Worm (Caenorhabditis elegans) whole organism, mixed stage, embryonic: Measurements from ENCODE around the gene sru-31.
A peak's percentile ranks its signal among the peaks of the same experiment; 100 is the strongest.

Source experiments
- M03D4.4 ChIP-seq: sonication (generic microtip); optimal IDR thresholded peaks from 2 replicates; lab custom pipeline; 2017; ENCODE audit warnings: mild to moderate bottlenecking, missing genetic modification characterization, missing compliant biosample characterization
- bed-3 ChIP-seq: fragments of 200-800 bp; sonication (Bioruptor generic); optimal IDR thresholded peaks from 3 replicates; lab custom pipeline; 2018; ENCODE audit warnings: mild to moderate bottlenecking, missing genetic modification characterization, moderate library complexity, missing compliant biosample characterization
- ceh-39 ChIP-seq: fragments of 150-350 bp; optimal IDR thresholded peaks from 2 replicates; lab custom pipeline; 2014; ENCODE audit warnings: missing biosample characterization, missing genetic modification characterization
- ceh-43 ChIP-seq: fragments of 200-800 bp; sonication (Bioruptor generic); optimal IDR thresholded peaks from 2 replicates; lab custom pipeline; 2018; ENCODE audit warnings: mild to moderate bottlenecking, missing genetic modification characterization, moderate library complexity, missing compliant biosample characterization
- ces-1 ChIP-seq: fragments of 150-350 bp; optimal IDR thresholded peaks from 2 replicates; lab custom pipeline; 2014; ENCODE audit warnings: missing biosample characterization, missing genetic modification reagents, missing genetic modification characterization
- cnd-1 ChIP-seq: fragments of 200-800 bp; sonication (Bioruptor generic); optimal IDR thresholded peaks from 2 replicates; lab custom pipeline; 2018; ENCODE audit warnings: mild to moderate bottlenecking, missing genetic modification characterization, missing compliant biosample characterization
- drap-1 ChIP-seq: fragments of 200-800 bp; sonication (Bioruptor generic); optimal IDR thresholded peaks from 3 replicates; lab custom pipeline; 2018; ENCODE audit warnings: mild to moderate bottlenecking, missing genetic modification characterization, missing compliant biosample characterization
- elt-3 ChIP-seq: fragments of 150-350 bp; optimal IDR thresholded peaks from 2 replicates; lab custom pipeline; 2014; ENCODE audit warnings: missing biosample characterization, missing genetic modification characterization
- flh-1 ChIP-seq: fragments of 200-800 bp; sonication (Bioruptor generic); optimal IDR thresholded peaks from 2 replicates; lab custom pipeline; 2018; ENCODE audit warnings: mild to moderate bottlenecking, missing genetic modification characterization, moderate library complexity, missing compliant biosample characterization
- ham-2 ChIP-seq: fragments of 200-800 bp; sonication (Bioruptor generic); optimal IDR thresholded peaks from 2 replicates; lab custom pipeline; 2018; ENCODE audit warnings: mild to moderate bottlenecking, missing genetic modification characterization, missing compliant biosample characterization
- hlh-1 ChIP-seq: fragments of 150-350 bp; optimal IDR thresholded peaks from 2 replicates; lab custom pipeline; 2014; ENCODE audit warnings: missing biosample characterization, missing genetic modification reagents, missing genetic modification characterization
- lin-13 ChIP-seq: fragments of 150-350 bp; optimal IDR thresholded peaks from 2 replicates; lab custom pipeline; 2014; ENCODE audit warnings: missing biosample characterization, missing genetic modification characterization
- lin-32 ChIP-seq: fragments of 200-800 bp; sonication (Bioruptor generic); optimal IDR thresholded peaks from 2 replicates; lab custom pipeline; 2018; ENCODE audit warnings: mild to moderate bottlenecking, missing genetic modification characterization, missing compliant biosample characterization
- lsy-2 ChIP-seq: fragments of 150-350 bp; optimal IDR thresholded peaks from 2 replicates; lab custom pipeline; 2014; ENCODE audit warnings: missing biosample characterization, missing genetic modification characterization
- mab-5 ChIP-seq: fragments of 150-350 bp; optimal IDR thresholded peaks from 2 replicates; lab custom pipeline; 2014; ENCODE audit warnings: missing biosample characterization, missing genetic modification characterization
- mep-1 ChIP-seq: fragments of 150-350 bp; optimal IDR thresholded peaks from 2 replicates; lab custom pipeline; 2017; ENCODE audit warnings: missing biosample characterization, missing genetic modification reagents, missing genetic modification characterization, inconsistent platforms
- mls-2 ChIP-seq: sonication (generic microtip); optimal IDR thresholded peaks from 2 replicates; lab custom pipeline; 2016; ENCODE audit warnings: mild to moderate bottlenecking, missing genetic modification characterization, moderate library complexity, missing compliant biosample characterization
- nhr-2 ChIP-seq: fragments of 150-350 bp; optimal IDR thresholded peaks from 2 replicates; lab custom pipeline; 2014; ENCODE audit warnings: missing biosample characterization, missing genetic modification characterization
- nhr-237 ChIP-seq: fragments of 150-350 bp; optimal IDR thresholded peaks from 2 replicates; lab custom pipeline; 2014; ENCODE audit warnings: missing biosample characterization, missing genetic modification characterization
- nhr-28 ChIP-seq: fragments of 150-350 bp; optimal IDR thresholded peaks from 2 replicates; lab custom pipeline; 2014; ENCODE audit warnings: missing biosample characterization, missing genetic modification characterization
- nhr-76 ChIP-seq: sonication (generic microtip); optimal IDR thresholded peaks from 2 replicates; lab custom pipeline; 2017; ENCODE audit warnings: missing biosample characterization, missing genetic modification characterization
- pha-4 ChIP-seq: fragments of 150-350 bp; optimal IDR thresholded peaks from 2 replicates; lab custom pipeline; 2018; ENCODE audit warnings: missing biosample characterization, missing genetic modification reagents, missing genetic modification characterization
- sem-2 ChIP-seq: fragments of 200-800 bp; sonication (Bioruptor generic); optimal IDR thresholded peaks from 2 replicates; lab custom pipeline; 2018; ENCODE audit warnings: mild to moderate bottlenecking, missing genetic modification characterization, missing compliant biosample characterization
- snpc-4 ChIP-seq: fragments of 150-350 bp; optimal IDR thresholded peaks from 2 replicates; lab custom pipeline; 2014; ENCODE audit warnings: missing biosample characterization, missing genetic modification characterization
- sptf-1 ChIP-seq: sonication (generic microtip); optimal IDR thresholded peaks from 2 replicates; lab custom pipeline; 2017; ENCODE audit warnings: mild to moderate bottlenecking, missing genetic modification characterization, moderate library complexity, missing compliant biosample characterization
- tbx-8 ChIP-seq: fragments of 200-800 bp; sonication (Bioruptor generic); optimal IDR thresholded peaks from 2 replicates; lab custom pipeline; 2018; ENCODE audit warnings: mild to moderate bottlenecking, missing genetic modification characterization, moderate library complexity, missing compliant biosample characterization
- unc-62 ChIP-seq: fragments of 150-350 bp; optimal IDR thresholded peaks from 2 replicates; lab custom pipeline; 2014; ENCODE audit warnings: missing biosample characterization, missing genetic modification reagents, missing genetic modification characterization
- zip-8 ChIP-seq: fragments of 150-350 bp; optimal IDR thresholded peaks from 2 replicates; lab custom pipeline; 2014; ENCODE audit warnings: missing biosample characterization, missing genetic modification characterization
- ztf-11 ChIP-seq: fragments of 150-350 bp; optimal IDR thresholded peaks from 2 replicates; lab custom pipeline; 2014; ENCODE audit warnings: missing biosample characterization, missing genetic modification characterization

The sru-31 gene

ce11 chrV:9779418-9779817 lies 37.1 kb upstream of the sru-31 start, which contains the start of gene F46B6.4:
Gene F46B6.4, minus strand, starts transcription at chrV:9779518.
- TF ChIP-seq ceh-43 (no peak), snpc-4 (tag; lab: Kevin White, UChicago) (no peak), lin-32 (GFP tag; lab: Kevin White, UChicago) (no peak), mep-1 (tag; lab: Kevin White, UChicago) (no peak), bed-3 (no peak)

ce11 chrV:9782045-9782444 lies 34.4 kb upstream of the sru-31 start:
- TF ChIP-seq nhr-237 (no peak), sptf-1 (tag; lab: Kevin White, UChicago) (no peak), ztf-11 (tag; lab: Kevin White, UChicago) (no peak), flh-1 (GFP tag; lab: Kevin White, UChicago) (no peak), nhr-2 (tag; lab: Kevin White, UChicago) (no peak), nhr-28 (tag; lab: Kevin White, UChicago) (no peak), ces-1 (GFP tag; lab: Kevin White, UChicago) (no peak), drap-1 (GFP tag; lab: Kevin White, UChicago) (no peak), mls-2 (no peak), hlh-1 (tag; lab: Kevin White, UChicago) (no peak), unc-62 (GFP tag; lab: Kevin White, UChicago) (no peak)

- TF ChIP-seq nhr-76 (tag; lab: Kevin White, UChicago) (no peak), ces-1 (GFP tag; lab: Kevin White, UChicago) (no peak), sem-2 (no peak), lin-13 (tag; lab: Kevin White, UChicago) (no peak), unc-62 (GFP tag; lab: Kevin White, UChicago) (no peak), sptf-1 (tag; lab: Kevin White, UChicago) (no peak), nhr-237 (no peak), elt-3 (tag; lab: Kevin White, UChicago) (no peak), ham-2 (GFP tag; lab: Kevin White, UChicago) (no peak)
These were observed 33.5 kb upstream of the sru-31 start, which contains the start of gene F46B6.5 for ce11 chrV:9782969-9783368. Gene F46B6.5, minus strand, starts transcription at chrV:9783069.

- TF ChIP-seq nhr-237 (no peak), sem-2 (no peak), tbx-8 (GFP tag; lab: Kevin White, UChicago) (no peak), drap-1 (GFP tag; lab: Kevin White, UChicago) (no peak)
These were observed 32.3 kb upstream of the sru-31 start for ce11 chrV:9784215-9784614.

- TF ChIP-seq cnd-1 (tag; lab: Kevin White, UChicago) (no peak), ztf-11 (tag; lab: Kevin White, UChicago) (no peak), hlh-1 (tag; lab: Kevin White, UChicago) (no peak), M03D4.4 (tag; lab: Kevin White, UChicago) (no peak), ceh-39 (tag; lab: Kevin White, UChicago) (no peak), nhr-2 (tag; lab: Kevin White, UChicago) (no peak), ces-1 (GFP tag; lab: Kevin White, UChicago) (no peak), bed-3 (no peak)
These were observed 29.8 kb upstream of the sru-31 start, which contains the start of gene F46B6.6 for ce11 chrV:9786721-9787131. Gene F46B6.6, minus strand, starts transcription at chrV:9786868.

ce11 chrV:9789657-9790261 lies 26.7 kb upstream of the sru-31 start, which contains the start of gene ztf-7:
Gene ztf-7, minus strand, starts transcription at chrV:9789707.
- TF ChIP-seq lsy-2 (tag; lab: Kevin White, UChicago) (no peak), sptf-1 (tag; lab: Kevin White, UChicago) (peak; percentile 68), pha-4 (tag; lab: Kevin White, UChicago) (peak; percentile 84), mab-5 (tag; lab: Kevin White, UChicago) (no peak), zip-8 (tag; lab: Kevin White, UChicago) (no peak), hlh-1 (tag; lab: Kevin White, UChicago) (peak; percentile 72), lin-32 (GFP tag; lab: Kevin White, UChicago) (peak; percentile 4), lin-13 (tag; lab: Kevin White, UChicago) (peak; percentile 84), unc-62 (GFP tag; lab: Kevin White, UChicago) (peak; percentile 67), mep-1 (tag; lab: Kevin White, UChicago) (peak; percentile 92), nhr-237 (peak; percentile 42)
